Worm (Caenorhabditis elegans): ENCODE data around the gene acbp-5.

DNA sequence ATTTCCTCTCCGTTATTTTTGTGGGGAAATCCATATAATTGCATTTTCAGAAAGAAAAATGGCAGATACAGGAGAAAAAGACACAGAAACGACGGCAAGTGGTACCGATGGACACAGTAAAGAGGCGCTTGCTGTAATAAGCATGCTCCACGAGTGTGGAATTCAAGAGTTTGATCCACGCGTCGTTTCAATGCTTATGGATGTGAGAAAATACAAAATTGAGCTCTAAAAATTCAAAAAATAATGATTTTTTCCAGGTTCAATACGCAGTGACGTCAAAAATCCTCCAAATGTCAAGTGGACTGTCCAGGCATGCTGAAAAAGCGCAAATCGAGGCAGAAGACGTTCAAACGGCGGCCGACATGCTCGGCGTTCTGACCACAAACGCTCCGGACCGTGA is 17.3 kb downstream of the acbp-5 start, which contains the start of gene taf-9:
- TF ChIP-seq lsy-2 (tag; optimal IDR thresholded peaks at IDR 0.05) (no peak), tbx-2 (tag; optimal IDR thresholded peaks at IDR 0.05) (no peak), fkh-10 (GFP tag; optimal IDR thresholded peaks at IDR 0.05) (no peak), hlh-4 (tag; optimal IDR thresholded peaks at IDR 0.05) (no peak), aly-2 (tag; optimal IDR thresholded peaks at IDR 0.05) (no peak), ceh-8 (GFP tag; optimal IDR thresholded peaks at IDR 0.05) (no peak), unc-86 (tag; optimal IDR thresholded peaks at IDR 0.05) (no peak), hlh-17 (GFP tag; optimal IDR thresholded peaks at IDR 0.05; ENCODE audit: borderline replicate concordance) (no peak)

All from whole organism, L1 larva.